Fruit fly (Drosophila melanogaster): Measurements from ENCODE around the gene Jon99Fi.

The Jon99Fi gene

dm6 chr3R:30525629-30526028 is 36.9 kb downstream of the Jon99Fi start:
- TF ChIP-seq Hr83 (GFP tag; optimal IDR thresholded peaks at IDR 0.05; ENCODE audit: poor library complexity, severe bottlenecking) (no peak), Mio (GFP tag; optimal IDR thresholded peaks at IDR 0.05) (no peak), Rel (GFP tag; optimal IDR thresholded peaks at IDR 0.05) (no peak), Rel (tag; optimal IDR thresholded peaks at IDR 0.05) (no peak), rgr (GFP tag; optimal IDR thresholded peaks at IDR 0.05) (no peak), woc (GFP tag; optimal IDR thresholded peaks at IDR 0.05) (no peak), Hnf4 (GFP tag; optimal IDR thresholded peaks at IDR 0.05) (no peak), Abd-B (GFP tag; optimal IDR thresholded peaks at IDR 0.05) (no peak), ey (GFP tag; optimal IDR thresholded peaks at IDR 0.05) (no peak), brk (GFP tag; optimal IDR thresholded peaks at IDR 0.05) (no peak), dsf (GFP tag; optimal IDR thresholded peaks at IDR 0.05; ENCODE audit: borderline replicate concordance) (no peak), CrebA (GFP tag; optimal IDR thresholded peaks at IDR 0.05; ENCODE audit: borderline replicate concordance) (no peak)

dm6 chr3R:30526799-30527465 is 38.2 kb downstream of the Jon99Fi start, which contains the start of gene jdp:
jdp (minus strand) TSS chr3R:30527037.
- TF ChIP-seq CG32264 (GFP tag; optimal IDR thresholded peaks at IDR 0.05) (no peak), Abd-B (GFP tag; optimal IDR thresholded peaks at IDR 0.05) (no peak), jim (GFP tag; optimal IDR thresholded peaks at IDR 0.05) (peak; percentile 42), Hr83 (GFP tag; optimal IDR thresholded peaks at IDR 0.05; ENCODE audit: poor library complexity, severe bottlenecking) (no peak), Rel (GFP tag; optimal IDR thresholded peaks at IDR 0.05) (peak; percentile 45), Rel (tag; optimal IDR thresholded peaks at IDR 0.05) (peak; percentile 99), woc (GFP tag; optimal IDR thresholded peaks at IDR 0.05) (no peak), h (GFP tag; optimal IDR thresholded peaks at IDR 0.05) (no peak), N (GFP tag; optimal IDR thresholded peaks at IDR 0.05) (no peak), Myc (optimal IDR thresholded peaks at IDR 0.05) (no peak), Hr78 (GFP tag; optimal IDR thresholded peaks at IDR 0.05) (no peak), dmrt93B (GFP tag; optimal IDR thresholded peaks at IDR 0.05) (no peak), Hnf4 (GFP tag; optimal IDR thresholded peaks at IDR 0.05) (peak; percentile 0), ey (GFP tag; optimal IDR thresholded peaks at IDR 0.05) (no peak), Mio (GFP tag; optimal IDR thresholded peaks at IDR 0.05) (no peak), rgr (GFP tag; optimal IDR thresholded peaks at IDR 0.05) (no peak), CG9705 (GFP tag; optimal IDR thresholded peaks at IDR 0.05) (no peak)

- TF ChIP-seq jim (GFP tag; optimal IDR thresholded peaks at IDR 0.05) (no peak), Abd-B (GFP tag; optimal IDR thresholded peaks at IDR 0.05) (peak; percentile 36), N (GFP tag; optimal IDR thresholded peaks at IDR 0.05) (peak; percentile 67), Hnf4 (GFP tag; optimal IDR thresholded peaks at IDR 0.05) (no peak), Dfd (GFP tag; optimal IDR thresholded peaks at IDR 0.05) (no peak), sv (GFP tag; optimal IDR thresholded peaks at IDR 0.05) (no peak), Hr78 (GFP tag; optimal IDR thresholded peaks at IDR 0.05) (no peak), Dif (GFP tag; optimal IDR thresholded peaks at IDR 0.05; ENCODE audit: partially characterized antibody) (no peak), CG9705 (GFP tag; optimal IDR thresholded peaks at IDR 0.05) (no peak), Myc (optimal IDR thresholded peaks at IDR 0.05) (peak; percentile 23), usp (GFP tag; optimal IDR thresholded peaks at IDR 0.05) (no peak), Mio (GFP tag; optimal IDR thresholded peaks at IDR 0.05) (no peak), CG32264 (GFP tag; optimal IDR thresholded peaks at IDR 0.05) (no peak), Jra (GFP tag; optimal IDR thresholded peaks at IDR 0.05) (no peak), CrebA (GFP tag; optimal IDR thresholded peaks at IDR 0.05; ENCODE audit: borderline replicate concordance) (no peak), dsf (GFP tag; optimal IDR thresholded peaks at IDR 0.05; ENCODE audit: borderline replicate concordance) (no peak), foxo (GFP tag; optimal IDR thresholded peaks at IDR 0.05) (no peak), sage (GFP tag; optimal IDR thresholded peaks at IDR 0.05) (no peak), Rel (GFP tag; optimal IDR thresholded peaks at IDR 0.05) (no peak), Rel (tag; optimal IDR thresholded peaks at IDR 0.05) (no peak), dmrt93B (GFP tag; optimal IDR thresholded peaks at IDR 0.05) (no peak), Sp1 (GFP tag; optimal IDR thresholded peaks at IDR 0.05) (no peak), lola (GFP tag; optimal IDR thresholded peaks at IDR 0.05) (peak; percentile 85), brk (GFP tag; optimal IDR thresholded peaks at IDR 0.05) (no peak), pan (optimal IDR thresholded peaks at IDR 0.05) (no peak), woc (GFP tag; optimal IDR thresholded peaks at IDR 0.05) (no peak), br (GFP tag; optimal IDR thresholded peaks at IDR 0.05) (no peak), tai (GFP tag; optimal IDR thresholded peaks at IDR 0.05) (no peak), psq (GFP tag; optimal IDR thresholded peaks at IDR 0.05) (no peak), ey (GFP tag; optimal IDR thresholded peaks at IDR 0.05) (no peak), fru (GFP tag; optimal IDR thresholded peaks at IDR 0.05) (no peak)
Observed at dm6 chr3R:30528692-30529305, 40.0 kb downstream of the Jon99Fi start.
